Worm (Caenorhabditis elegans): Measurements from ENCODE around the gene inx-5.

The inx-5 gene

ce11 chrX:8262734-8263133, 39.5 kb downstream of the inx-5 start:
- peak; percentile 0 for TF ChIP-seq lin-14 (GFP tag; optimal IDR thresholded peaks at IDR 0.05)
- TF ChIP-seq efl-1 (optimal IDR thresholded peaks at IDR 0.05), result no peak
- peak in 1 of 2 experiments; percentile 67 for TF ChIP-seq efl-1 (GFP tag; optimal IDR thresholded peaks at IDR 0.05 in 1 of 2)
- peak in 1 of 2 experiments; percentile 16 for TF ChIP-seq mdl-1 (tag; optimal IDR thresholded peaks at IDR 0.05)
- peak; percentile 30 for TF ChIP-seq rnt-1 (tag; optimal IDR thresholded peaks at IDR 0.05)
- no peak for TF ChIP-seq egl-13 (tag; optimal IDR thresholded peaks at IDR 0.05)

- TF ChIP-seq efl-1 (optimal IDR thresholded peaks at IDR 0.05) (no peak), efl-1 (GFP tag; optimal IDR thresholded peaks at IDR 0.05 in 1 of 2) (peak in 1 of 2 experiments; percentile 87), egl-13 (tag; optimal IDR thresholded peaks at IDR 0.05) (no peak)
These were observed 41.0 kb downstream of the inx-5 start, which contains the start of gene M60.7 for ce11 chrX:8261125-8261684. Gene M60.7, minus strand, starts transcription at chrX:8261175.

- TF ChIP-seq grh-1 (GFP tag; IDR thresholded peaks at IDR 0.05) (no peak), zip-4 (GFP tag; optimal IDR thresholded peaks at IDR 0.05) (peak; percentile 62), nhr-28 (tag; optimal IDR thresholded peaks at IDR 0.05) (no peak), efl-1 (optimal IDR thresholded peaks at IDR 0.05) (no peak), efl-1 (GFP tag; optimal IDR thresholded peaks at IDR 0.05 in 1 of 2) (peak in 1 of 2 experiments; percentile 20), lin-14 (GFP tag; optimal IDR thresholded peaks at IDR 0.05) (no peak), lin-35 (GFP tag; optimal IDR thresholded peaks at IDR 0.05) (no peak), nhr-237 (tag; optimal IDR thresholded peaks at IDR 0.05) (no peak), nhr-11 (tag; optimal IDR thresholded peaks at IDR 0.05) (no peak)
These were observed 44.5 kb downstream of the inx-5 start for ce11 chrX:8257687-8258086.

- TF ChIP-seq nhr-85 (tag), result peak; percentile 85
- no peak for TF ChIP-seq efl-1 (optimal IDR thresholded peaks at IDR 0.05)
- TF ChIP-seq efl-1 (GFP tag; optimal IDR thresholded peaks at IDR 0.05 in 1 of 2), result peak in 1 of 2 experiments; percentile 90
- TF ChIP-seq nhr-47 (tag; optimal IDR thresholded peaks at IDR 0.05), result no peak
- peak in 1 of 6 experiments; percentile 70 for TF ChIP-seq elt-3 (tag; optimal IDR thresholded peaks at IDR 0.05)
- TF ChIP-seq lin-14 (GFP tag; optimal IDR thresholded peaks at IDR 0.05), result peak; percentile 67
- TF ChIP-seq skn-1 (tag; optimal IDR thresholded peaks at IDR 0.05), result peak; percentile 42
- TF ChIP-seq dpl-1 (GFP tag; optimal IDR thresholded peaks at IDR 0.05), result no peak
- no peak for TF ChIP-seq mdl-1 (tag; optimal IDR thresholded peaks at IDR 0.05)
- TF ChIP-seq blmp-1 (tag; optimal IDR thresholded peaks at IDR 0.05), result peak; percentile 95
These were observed 46.8 kb downstream of the inx-5 start for ce11 chrX:8255433-8255832.

ce11 chrX:8252293-8252692, 49.9 kb downstream of the inx-5 start, which contains the start of gene M60.6:
Gene M60.6, minus strand, starts transcription at chrX:8252458.
- TF ChIP-seq mab-9 (GFP tag; IDR thresholded peaks at IDR 0.05) (no peak), sptf-1 (tag; optimal IDR thresholded peaks at IDR 0.05) (no peak), nhr-12 (tag; optimal IDR thresholded peaks at IDR 0.05) (no peak), ceh-63 (GFP tag; optimal IDR thresholded peaks at IDR 0.05) (no peak), tbx-2 (tag; optimal IDR thresholded peaks at IDR 0.05) (peak; percentile 15), lin-14 (GFP tag; optimal IDR thresholded peaks at IDR 0.05) (peak; percentile 84), dpl-1 (GFP tag; optimal IDR thresholded peaks at IDR 0.05) (no peak), ets-5 (GFP tag; IDR thresholded peaks at IDR 0.05) (no peak), ces-1 (GFP tag; optimal IDR thresholded peaks at IDR 0.05) (no peak), lsy-2 (tag; optimal IDR thresholded peaks at IDR 0.05) (peak in 1 of 2 experiments; percentile 42), egl-13 (tag; optimal IDR thresholded peaks at IDR 0.05) (peak; percentile 32), mep-1 (tag; optimal IDR thresholded peaks at IDR 0.05) (peak; percentile 64), unc-130 (tag; optimal IDR thresholded peaks at IDR 0.05) (no peak), ztf-4 (tag; optimal IDR thresholded peaks at IDR 0.05) (no peak), nhr-90 (tag; optimal IDR thresholded peaks at IDR 0.05; ENCODE audit: poor library complexity) (peak; percentile 27), sox-4 (tag; optimal IDR thresholded peaks at IDR 0.05) (peak; percentile 29), unc-98 (GFP tag; IDR thresholded peaks at IDR 0.05) (no peak), nhr-71 (tag; optimal IDR thresholded peaks at IDR 0.05) (peak; percentile 52), mdl-1 (tag; optimal IDR thresholded peaks at IDR 0.05) (peak in 1 of 2 experiments; percentile 30), skn-1 (tag; optimal IDR thresholded peaks at IDR 0.05) (peak; percentile 7), fos-1 (tag; optimal IDR thresholded peaks at IDR 0.05) (peak; percentile 16), aly-2 (tag; optimal IDR thresholded peaks at IDR 0.05) (no peak), efl-3 (GFP tag; optimal IDR thresholded peaks at IDR 0.05) (no peak), nhr-11 (tag; optimal IDR thresholded peaks at IDR 0.05) (no peak), ama-1 (optimal IDR thresholded peaks at IDR 0.05) (no peak), ceh-8 (GFP tag; optimal IDR thresholded peaks at IDR 0.05) (no peak), pqm-1 (tag; optimal IDR thresholded peaks at IDR 0.05) (no peak), isw-1 (GFP tag; IDR thresholded peaks at IDR 0.05) (peak; percentile 21; the same call in 1 of the 2 replicates), C04F5.9 (tag; optimal IDR thresholded peaks at IDR 0.05) (no peak), hpl-2 (GFP tag; optimal IDR thresholded peaks at IDR 0.05) (no peak), C34B4.2 (tag; optimal IDR thresholded peaks at IDR 0.05) (no peak)

Data from whole organism, L1 larva.